Worm (Caenorhabditis elegans) whole organism, L1 larva: ENCODE results near the gene R09D1.14.

Source experiments
- egl-27 ChIP-seq, 2 experiments: fragments of 150-350 bp in 1 of 2; sonication (generic microtip); optimal IDR thresholded peaks; 3 replicates each; lab custom pipeline; 2017 to 2018; ENCODE audit warnings: missing biosample characterization in 2 of 2, missing genetic modification characterization in 2 of 2, missing genetic modification reagents in 2 of 2
- fkh-4 ChIP-seq: sonication (generic microtip); optimal IDR thresholded peaks from 2 replicates; lab custom pipeline; 2016; ENCODE audit warnings: missing compliant biosample characterization, missing genetic modification characterization, borderline replicate concordance
- lin-35 ChIP-seq, 2 experiments: fragments of 150-350 bp; optimal IDR thresholded peaks; 2 replicates each; lab custom pipeline; 2014; ENCODE audit warnings: missing biosample characterization in 2 of 2, missing genetic modification characterization in 2 of 2, missing genetic modification reagents in 2 of 2
- skn-1 ChIP-seq: fragments of 150-350 bp; optimal IDR thresholded peaks from 2 replicates; lab custom pipeline; 2014; ENCODE audit warnings: missing biosample characterization, missing genetic modification characterization
- snpc-4 ChIP-seq: fragments of 150-350 bp; optimal IDR thresholded peaks from 2 replicates; lab custom pipeline; 2014; ENCODE audit warnings: missing biosample characterization, missing genetic modification characterization
- sptf-1 ChIP-seq: fragments of 150-350 bp; optimal IDR thresholded peaks from 2 replicates; lab custom pipeline; 2014; ENCODE audit warnings: missing biosample characterization, missing genetic modification characterization
- zip-4 ChIP-seq: fragments of 200-800 bp; sonication (Bioruptor generic); optimal IDR thresholded peaks from 2 replicates; lab custom pipeline; 2018; ENCODE audit warnings: mild to moderate bottlenecking, missing genetic modification characterization, moderate library complexity, missing compliant biosample characterization

DNA sequence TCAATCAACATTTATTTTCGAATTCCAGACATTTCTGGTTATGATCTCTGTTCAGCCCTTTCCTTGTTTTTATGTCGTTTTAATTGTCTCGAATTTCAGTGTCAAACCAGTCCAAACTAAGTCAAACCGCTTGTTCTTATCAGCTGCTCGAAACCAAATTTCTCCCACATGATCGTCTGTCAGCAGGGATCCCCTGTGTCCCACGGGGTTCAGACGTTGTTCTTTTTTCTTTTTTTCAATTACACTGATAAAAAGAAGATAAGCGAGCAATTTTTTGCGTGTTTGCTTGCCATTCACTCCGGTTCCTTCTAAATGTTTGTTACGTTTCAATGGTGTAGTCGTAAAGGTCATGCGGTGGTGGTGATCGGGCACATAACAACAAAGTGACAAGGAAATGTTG is 42.6 kb upstream of the R09D1.14 start:
- peak in 1 of 2 experiments; percentile 50 for TF ChIP-seq lin-35 (GFP tag; optimal IDR thresholded peaks at IDR 0.05; lab: Kevin White, UChicago)
- TF ChIP-seq sptf-1, result no peak
- no peak for TF ChIP-seq zip-4
- no peak for TF ChIP-seq skn-1 (tag; lab: Kevin White, UChicago)
- no peak for TF ChIP-seq egl-27 (tag; optimal IDR thresholded peaks at IDR 0.05; lab: Kevin White, UChicago)
- no peak for TF ChIP-seq snpc-4
- TF ChIP-seq fkh-4, result no peak
